Worm (Caenorhabditis elegans): Measurements from ENCODE around the gene F23F1.4.

DNA sequence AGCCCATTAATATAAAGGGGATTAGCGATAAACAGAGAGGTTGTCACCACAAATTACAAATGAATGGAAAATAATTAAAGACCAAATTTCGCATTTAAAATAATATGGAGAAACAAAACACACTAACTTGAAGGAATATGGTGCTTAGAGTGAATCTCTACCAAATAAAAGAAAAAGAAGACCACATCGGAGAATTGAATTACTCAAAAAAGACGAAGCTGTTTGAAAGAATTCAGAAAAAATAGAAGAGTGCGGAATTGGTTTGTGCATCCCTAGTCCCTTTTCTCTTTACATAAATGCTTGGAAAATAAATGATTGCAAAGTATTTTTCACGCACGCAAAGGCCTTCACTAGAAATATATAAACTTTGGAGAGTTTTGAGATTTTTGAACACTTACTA is 45.7 kb upstream of the F23F1.4 start:
- TF ChIP-seq ces-1 (GFP tag; optimal IDR thresholded peaks at IDR 0.05) (peak; percentile 76), snpc-4 (tag; optimal IDR thresholded peaks at IDR 0.05) (no peak), ceh-83 (GFP tag; optimal IDR thresholded peaks at IDR 0.05) (no peak), ztf-11 (tag; optimal IDR thresholded peaks at IDR 0.05) (no peak), nhr-2 (tag; optimal IDR thresholded peaks at IDR 0.05) (no peak)
